Worm (Caenorhabditis elegans) whole organism, early embryonic: ENCODE data around the gene srm-5.
"Not testable (repeated sequence)": the region's sequence is repeated elsewhere in the genome, so short reads cannot be mapped to it uniquely, and the experiment has no call there.

Experiments
- ama-1 ChIP-seq: fragments of 150-350 bp; optimal IDR thresholded peaks from 2 replicates; lab custom pipeline; 2014
- ceh-36 ChIP-seq: sonication (generic microtip); optimal IDR thresholded peaks from 2 replicates; lab custom pipeline; 2016; ENCODE audit warnings: missing genetic modification characterization, inconsistent platforms, missing compliant biosample characterization
- flt-1 ChIP-seq: fragments of 200-800 bp; sonication (Bioruptor generic); IDR thresholded peaks from 2 replicates; pipeline ENCODE4 v1.3.6; 2022; ENCODE audit warnings: missing genetic modification characterization, missing compliant biosample characterization
- hmbx-1 ChIP-seq: sonication (generic microtip); optimal IDR thresholded peaks from 2 replicates; lab custom pipeline; 2016; ENCODE audit warnings: mild to moderate bottlenecking, missing genetic modification characterization, missing compliant biosample characterization
- hmg-4 ChIP-seq: fragments of 200-800 bp; sonication (Bioruptor generic); optimal IDR thresholded peaks from 2 replicates; lab custom pipeline; 2018; ENCODE audit warnings: mild to moderate bottlenecking, missing genetic modification characterization, missing compliant biosample characterization
- scrt-1 ChIP-seq: fragments of 200-800 bp; sonication (Bioruptor generic); IDR thresholded peaks from 2 replicates; pipeline ENCODE4 v1.3.6; 2022; ENCODE audit warnings: missing genetic modification characterization, missing compliant biosample characterization
- sea-1 ChIP-seq: fragments of 200-800 bp; sonication (Bioruptor generic); conservative IDR thresholded peaks from 2 replicates; pipeline ENCODE4 v1.3.6; 2022; ENCODE audit warnings: missing genetic modification characterization, missing compliant biosample characterization
- tbx-11 ChIP-seq: fragments of 200-800 bp; sonication (Bioruptor generic); IDR thresholded peaks from 2 replicates; pipeline ENCODE4 v1.3.6; 2022; ENCODE audit warnings: missing genetic modification characterization, missing compliant biosample characterization
- tra-4 ChIP-seq: sonication (generic microtip); optimal IDR thresholded peaks from 2 replicates; lab custom pipeline; 2017; ENCODE audit warnings: missing genetic modification characterization, missing compliant biosample characterization

ce11 chrV:14308164-14308563, 26.8 kb upstream of the srm-5 start, which contains the start of gene spig-5:
- TF ChIP-seq flt-1 (GFP tag; lab: Robert Waterston, UW); hmg-4 (GFP tag; lab: Kevin White, UChicago); ama-1 (lab: Kevin White, UChicago); tra-4 (tag; lab: Kevin White, UChicago); sea-1 (GFP tag; lab: Robert Waterston, UW); ceh-36 (tag; lab: Kevin White, UChicago); tbx-11 (GFP tag; lab: Robert Waterston, UW); hmbx-1 (tag; lab: Kevin White, UChicago); scrt-1 (GFP tag; lab: Robert Waterston, UW): not testable (repeated sequence)
